Fruit fly (Drosophila melanogaster) whole organism, embryonic: ENCODE data around the gene CG4291.

Experiments used
- Ada2b ChIP-seq: fragments of 200-800 bp; sonication (Bioruptor generic); IDR thresholded peaks from 2 replicates; pipeline ENCODE4 v1.3.6; 2022; ENCODE audit warnings: missing biosample characterization, missing genetic modification characterization
- Atf3 ChIP-seq: fragments of 200-800 bp; sonication (Bioruptor generic); optimal IDR thresholded peaks from 3 replicates; lab custom pipeline; 2016; ENCODE audit warnings: missing biosample characterization, missing genetic modification characterization
- Awh ChIP-seq: fragments of 200-800 bp; sonication (Bioruptor generic); IDR thresholded peaks from 2 replicates; pipeline ENCODE4, ENCODE4 v1.3.6; 2022; ENCODE audit warnings: missing biosample characterization, missing genetic modification characterization
- Bgb ChIP-seq: fragments of 200-800 bp; sonication (Bioruptor generic); IDR thresholded peaks from 2 replicates; pipeline ENCODE4 v1.3.6; 2022; ENCODE audit warnings: missing biosample characterization, missing genetic modification characterization; ENCODE audit not compliant: partially characterized antibody
- CG10209 ChIP-seq: fragments of 200-800 bp; sonication (Bioruptor generic); optimal IDR thresholded peaks from 3 replicates; lab custom pipeline; 2017; ENCODE audit warnings: missing biosample characterization, mild to moderate bottlenecking, missing genetic modification characterization, missing genetic modification reagents
- CG10431 ChIP-seq: fragments of 200-800 bp; sonication (Bioruptor generic); optimal IDR thresholded peaks from 3 replicates; lab custom pipeline; 2018; ENCODE audit warnings: missing biosample characterization, mild to moderate bottlenecking, missing genetic modification characterization
- CG12744 ChIP-seq: fragments of 200-800 bp; sonication (Bioruptor generic); optimal IDR thresholded peaks from 2 replicates; lab custom pipeline; 2016; ENCODE audit warnings: missing biosample characterization, missing genetic modification characterization
- CG15514 ChIP-seq: fragments of 200-800 bp; sonication (Bioruptor generic); optimal IDR thresholded peaks from 3 replicates; lab custom pipeline; 2017; ENCODE audit warnings: missing biosample characterization, missing genetic modification characterization, mild to moderate bottlenecking, moderate library complexity, missing genetic modification reagents
- CG15601 ChIP-seq: fragments of 200-800 bp; sonication (Bioruptor generic); optimal IDR thresholded peaks from 3 replicates; lab custom pipeline; 2019; ENCODE audit warnings: missing biosample characterization, mild to moderate bottlenecking, missing genetic modification characterization, moderate library complexity
- CG17186 ChIP-seq: fragments of 200-800 bp; sonication (Bioruptor generic); optimal IDR thresholded peaks from 3 replicates; lab custom pipeline; 2017; ENCODE audit warnings: missing biosample characterization, missing genetic modification reagents, missing genetic modification characterization
- CG2116 ChIP-seq: fragments of 200-800 bp; sonication (Bioruptor generic); optimal IDR thresholded peaks from 3 replicates; lab custom pipeline; 2018; ENCODE audit warnings: missing biosample characterization, mild to moderate bottlenecking, missing genetic modification characterization
- CG34422 ChIP-seq: fragments of 200-800 bp; sonication (Bioruptor generic); IDR thresholded peaks from 3 replicates; pipeline ENCODE4 v1.3.6; 2022; ENCODE audit warnings: missing biosample characterization, missing genetic modification characterization
- CG4328 ChIP-seq: fragments of 200-800 bp; sonication (Bioruptor generic); optimal IDR thresholded peaks from 3 replicates; lab custom pipeline; 2017; ENCODE audit warnings: missing biosample characterization, missing genetic modification reagents, missing genetic modification characterization
- CG4424 ChIP-seq: fragments of 200-800 bp; sonication (Bioruptor generic); optimal IDR thresholded peaks from 3 replicates; lab custom pipeline; 2016; ENCODE audit warnings: missing biosample characterization, missing genetic modification characterization
- CG4617 ChIP-seq: fragments of 200-800 bp; sonication (Bioruptor generic); optimal IDR thresholded peaks from 3 replicates; lab custom pipeline; 2016; ENCODE audit warnings: missing biosample characterization, missing genetic modification characterization, borderline replicate concordance
- CG5245 ChIP-seq: fragments of 200-800 bp; sonication (Bioruptor generic); optimal IDR thresholded peaks from 3 replicates; lab custom pipeline; 2016; ENCODE audit warnings: missing biosample characterization, missing genetic modification characterization
- CG6254 ChIP-seq: fragments of 200-800 bp; sonication (Bioruptor generic); optimal IDR thresholded peaks from 3 replicates; lab custom pipeline; 2017; ENCODE audit warnings: mild to moderate bottlenecking, missing biosample characterization, missing genetic modification reagents, missing genetic modification characterization
- CG7839 ChIP-seq: fragments of 200-800 bp; sonication (Bioruptor generic); optimal IDR thresholded peaks from 3 replicates; lab custom pipeline; 2018; ENCODE audit warnings: missing biosample characterization, mild to moderate bottlenecking, missing genetic modification characterization, moderate library complexity
- CG9215 ChIP-seq: fragments of 200-800 bp; sonication (Bioruptor generic); IDR thresholded peaks from 2 replicates; pipeline ENCODE4 v1.3.6; 2022; ENCODE audit warnings: missing biosample characterization, missing genetic modification characterization
- CG9932 ChIP-seq: fragments of 200-800 bp; sonication (Bioruptor generic); IDR thresholded peaks from 2 replicates; pipeline ENCODE4 v1.3.6; 2022; ENCODE audit warnings: missing biosample characterization, missing genetic modification characterization
- Dad ChIP-seq: fragments of 200-800 bp; sonication (Bioruptor generic); optimal IDR thresholded peaks from 3 replicates; lab custom pipeline; 2016; ENCODE audit warnings: missing biosample characterization, missing genetic modification characterization
- Ets65A ChIP-seq: fragments of 200-800 bp; sonication (Bioruptor generic); peaks from one replicate; lab custom pipeline; 2016; ENCODE audit warnings: missing biosample characterization, missing genetic modification characterization
- HLHmδ ChIP-seq: fragments of 200-800 bp; sonication (Bioruptor generic); optimal IDR thresholded peaks from 2 replicates; lab custom pipeline; 2018; ENCODE audit warnings: missing biosample characterization, mild to moderate bottlenecking, missing genetic modification characterization, moderate library complexity
- Hr3 ChIP-seq: fragments of 200-800 bp; sonication (Bioruptor generic); optimal IDR thresholded peaks from 3 replicates; lab custom pipeline; 2016; ENCODE audit warnings: missing biosample characterization, missing genetic modification characterization
- MTF-1 ChIP-seq: fragments of 200-800 bp; sonication (Bioruptor generic); optimal IDR thresholded peaks from 2 replicates; lab custom pipeline; 2018; ENCODE audit warnings: missing biosample characterization, mild to moderate bottlenecking, missing genetic modification characterization, borderline replicate concordance
- Med ChIP-seq: fragments of 200-800 bp; sonication (Bioruptor generic); peaks from one replicate; lab custom pipeline; 2016; ENCODE audit warnings: missing biosample characterization, missing genetic modification characterization, mild to moderate bottlenecking, inconsistent platforms, moderate library complexity
- Mes4 ChIP-seq: fragments of 200-800 bp; sonication (Bioruptor generic); optimal IDR thresholded peaks from 2 replicates; lab custom pipeline; 2016; ENCODE audit warnings: missing biosample characterization, missing genetic modification characterization
- Rfx ChIP-seq: fragments of 200-800 bp; sonication (Bioruptor generic); IDR thresholded peaks from 2 replicates; pipeline ENCODE4 v1.3.6; 2022; ENCODE audit warnings: missing biosample characterization, missing genetic modification characterization
- Xrp1 ChIP-seq: fragments of 200-800 bp; sonication (Bioruptor generic); IDR thresholded peaks from 2 replicates; pipeline ENCODE4 v1.3.6; 2022; ENCODE audit warnings: missing biosample characterization, missing genetic modification characterization
- ac ChIP-seq: fragments of 200-800 bp; sonication (Bioruptor generic); optimal IDR thresholded peaks from 3 replicates; lab custom pipeline; 2017; ENCODE audit warnings: missing biosample characterization, mild to moderate bottlenecking, missing genetic modification characterization
- ara ChIP-seq: fragments of 200-800 bp; sonication (Bioruptor generic); IDR thresholded peaks from 2 replicates; pipeline ENCODE4 v1.3.6; 2022; ENCODE audit warnings: missing biosample characterization, missing genetic modification characterization
- bab2 ChIP-seq: fragments of 200-800 bp; sonication (Bioruptor generic); optimal IDR thresholded peaks from 2 replicates; lab custom pipeline; 2016; ENCODE audit warnings: missing biosample characterization, missing genetic modification characterization
- chm ChIP-seq: fragments of 200-800 bp; sonication (Bioruptor generic); IDR thresholded peaks from 2 replicates; pipeline ENCODE4 v1.3.6; 2022; ENCODE audit warnings: missing biosample characterization, missing genetic modification characterization
- emc ChIP-seq: fragments of 200-800 bp; sonication (Bioruptor generic); optimal IDR thresholded peaks from 2 replicates; lab custom pipeline; 2016; ENCODE audit warnings: missing biosample characterization, missing genetic modification characterization
- esg ChIP-seq: fragments of 200-800 bp; sonication (Bioruptor generic); conservative IDR thresholded peaks from 2 replicates; pipeline ENCODE4 v1.3.6; 2022; ENCODE audit warnings: missing biosample characterization, missing genetic modification characterization
- eve ChIP-seq, 2 experiments: fragments of >200 bp; optimal IDR thresholded peaks; 2 replicates each; lab custom pipeline; 2017; ENCODE audit warnings: missing biosample characterization in 2 of 2, missing genetic modification characterization in 2 of 2
- hb ChIP-seq: fragments of 200-800 bp; sonication (Bioruptor generic); IDR thresholded peaks from 3 replicates; pipeline ENCODE4 v1.3.6; 2022; ENCODE audit warnings: missing biosample characterization, missing genetic modification characterization; ENCODE audit not compliant: partially characterized antibody
- kay ChIP-seq: fragments of 200-800 bp; sonication (Bioruptor generic); optimal IDR thresholded peaks from 2 replicates; lab custom pipeline; 2016; ENCODE audit warnings: missing biosample characterization, missing genetic modification characterization
- mam ChIP-seq: fragments of 200-800 bp; sonication (Bioruptor generic); optimal IDR thresholded peaks from 3 replicates; lab custom pipeline; 2016; ENCODE audit warnings: missing biosample characterization, missing genetic modification characterization
- oc ChIP-seq: fragments of 200-800 bp; sonication (Bioruptor generic); optimal IDR thresholded peaks from 2 replicates; lab custom pipeline; 2018; ENCODE audit warnings: missing biosample characterization, mild to moderate bottlenecking, missing genetic modification characterization, moderate library complexity
- pros ChIP-seq: fragments of 200-800 bp; sonication (Bioruptor generic); optimal IDR thresholded peaks from 3 replicates; lab custom pipeline; 2019; ENCODE audit warnings: missing biosample characterization, mild to moderate bottlenecking, missing genetic modification characterization, moderate library complexity
- psq ChIP-seq: fragments of 200-800 bp; sonication (Bioruptor generic); optimal IDR thresholded peaks from 2 replicates; lab custom pipeline; 2017; ENCODE audit warnings: missing biosample characterization, missing genetic modification characterization
- ranshi ChIP-seq: fragments of 200-800 bp; sonication (Bioruptor generic); IDR thresholded peaks from 2 replicates; pipeline ENCODE4 v1.3.6; 2022; ENCODE audit warnings: missing biosample characterization, missing genetic modification characterization
- ro ChIP-seq: fragments of 200-800 bp; sonication (Bioruptor generic); IDR thresholded peaks from 2 replicates; pipeline ENCODE4 v1.3.6; 2022; ENCODE audit warnings: missing biosample characterization, missing genetic modification characterization
- salm ChIP-seq: fragments of 200-800 bp; sonication (Bioruptor generic); optimal IDR thresholded peaks from 2 replicates; lab custom pipeline; 2018; ENCODE audit warnings: missing biosample characterization, mild to moderate bottlenecking, missing genetic modification characterization
- scrt ChIP-seq: fragments of 200-800 bp; sonication (Bioruptor generic); optimal IDR thresholded peaks from 2 replicates; lab custom pipeline; 2018; ENCODE audit warnings: missing biosample characterization, mild to moderate bottlenecking, missing genetic modification characterization, moderate library complexity
- sna ChIP-seq: fragments of 200-800 bp; sonication (Bioruptor generic); IDR thresholded peaks from 2 replicates; pipeline ENCODE4 v1.3.6; 2022; ENCODE audit warnings: missing biosample characterization, missing genetic modification characterization; ENCODE audit not compliant: partially characterized antibody
- ssp ChIP-seq: fragments of 200-800 bp; sonication (Bioruptor generic); IDR thresholded peaks from 2 replicates; pipeline ENCODE4 v1.3.6; 2022; ENCODE audit warnings: missing biosample characterization, missing genetic modification characterization
- trh ChIP-seq: fragments of 200-800 bp; sonication (Bioruptor generic); optimal IDR thresholded peaks from 2 replicates; lab custom pipeline; 2016; ENCODE audit warnings: missing biosample characterization, missing genetic modification characterization
- twi ChIP-seq: fragments of 200-800 bp; optimal IDR thresholded peaks from 2 replicates; lab custom pipeline; 2019; ENCODE audit warnings: missing biosample characterization, mild to moderate bottlenecking, missing genetic modification characterization, moderate library complexity
- vvl ChIP-seq: fragments of 200-800 bp; sonication (Bioruptor generic); IDR thresholded peaks from 2 replicates; pipeline ENCODE4 v1.3.6; 2022; ENCODE audit warnings: missing biosample characterization, missing genetic modification characterization

The CG4291 gene

dm6 chr2L:852647-853111, at the start of gene CG4291, which contains the start of gene kraken (continued):
- peak; percentile 92 for TF ChIP-seq Ets65A (GFP tag; lab: Kevin White, UChicago)
- TF ChIP-seq Dad (GFP tag; lab: Kevin White, UChicago): peak; percentile 58
- TF ChIP-seq twi (tag; lab: Kevin White, UChicago): peak; percentile 34
- TF ChIP-seq CG2116 (GFP tag; lab: Kevin White, UChicago): peak; percentile 61
- peak; percentile 68 for TF ChIP-seq Bgb (GFP tag; lab: Robert Waterston, UW)
- peak; percentile 95 for TF ChIP-seq Med (GFP tag; lab: Kevin White, UChicago)
- peak; percentile 52 for TF ChIP-seq CG4424 (GFP tag; lab: Kevin White, UChicago)
- TF ChIP-seq scrt (GFP tag; lab: Kevin White, UChicago): no peak
- TF ChIP-seq ssp (GFP tag; lab: Robert Waterston, UW): peak; percentile 31; the same call in 1 of the 2 replicates
- peak; percentile 56 for TF ChIP-seq Xrp1 (GFP tag; lab: Robert Waterston, UW)
- peak; percentile 20 for TF ChIP-seq Hr3
- peak; percentile 89 for TF ChIP-seq Rfx (GFP tag; lab: Robert Waterston, UW)
- TF ChIP-seq MTF-1 (GFP tag; lab: Kevin White, UChicago): peak; percentile 64
- peak; percentile 31 for TF ChIP-seq CG4328 (GFP tag; lab: Kevin White, UChicago)
- peak; percentile 59 for TF ChIP-seq mam (GFP tag; lab: Kevin White, UChicago)
- 0 out of 2 replicates have a peak, but pooled peaks have one; percentile 24 for TF ChIP-seq Ada2b (GFP tag; lab: Robert Waterston, UW)
- TF ChIP-seq HLHmδ (GFP tag; lab: Kevin White, UChicago): peak; percentile 55
- TF ChIP-seq CG17186 (GFP tag; lab: Kevin White, UChicago): peak; percentile 62
- TF ChIP-seq sna (GFP tag; lab: Robert Waterston, UW): peak; percentile 67
- no peak for TF ChIP-seq CG6254
- TF ChIP-seq eve (GFP tag; optimal IDR thresholded peaks at IDR 0.05; lab: Kevin White, UChicago): no peak
- TF ChIP-seq CG34422: peak; percentile 80; the same call in 2 of the 3 replicates
- peak; percentile 22 for TF ChIP-seq salm (tag; lab: Kevin White, UChicago)
- no peak for TF ChIP-seq oc (tag; lab: Kevin White, UChicago)
- peak; percentile 33; the same call in 1 of the 2 replicates for TF ChIP-seq ranshi (GFP tag; lab: Robert Waterston, UW)
- peak; percentile 86 for TF ChIP-seq CG9932 (GFP tag; lab: Robert Waterston, UW)
- TF ChIP-seq esg (GFP tag; lab: Robert Waterston, UW): no peak
- TF ChIP-seq kay (GFP tag; lab: Kevin White, UChicago): peak; percentile 16
- TF ChIP-seq hb: no peak
- TF ChIP-seq CG5245: no peak
- TF ChIP-seq Awh: 0 out of 2 replicates have a peak, but pooled peaks have one; percentile 17
- peak; percentile 63; the same call in 1 of the 2 replicates for TF ChIP-seq ara (GFP tag; lab: Robert Waterston, UW)
- peak; percentile 80 for TF ChIP-seq vvl (GFP tag; lab: Robert Waterston, UW)
- peak; percentile 40 for TF ChIP-seq CG7839 (tag; lab: Kevin White, UChicago)
- peak; percentile 94 for TF ChIP-seq CG4617 (GFP tag; lab: Kevin White, UChicago)
- peak; percentile 37; the same call in 1 of the 2 replicates for TF ChIP-seq CG9215 (GFP tag; lab: Robert Waterston, UW)
- no peak for TF ChIP-seq pros (GFP tag; lab: Kevin White, UChicago)
- peak; percentile 30 for TF ChIP-seq CG10209 (GFP tag; lab: Kevin White, UChicago)
- peak; percentile 43 for TF ChIP-seq CG12744
- TF ChIP-seq psq: no peak
- TF ChIP-seq emc: peak; percentile 26
- no peak for TF ChIP-seq CG10431
- TF ChIP-seq trh: no peak
- no peak for TF ChIP-seq ro
- peak; percentile 9 for TF ChIP-seq Atf3 (GFP tag; lab: Kevin White, UChicago)
- peak; percentile 67 for TF ChIP-seq chm (GFP tag; lab: Robert Waterston, UW)
- peak; percentile 39 for TF ChIP-seq bab2 (GFP tag; lab: Kevin White, UChicago)
- no peak for TF ChIP-seq ac (GFP tag; lab: Kevin White, UChicago)
- peak; percentile 88 for TF ChIP-seq CG15514 (GFP tag; lab: Kevin White, UChicago)
- no peak for TF ChIP-seq Mes4 (GFP tag; lab: Kevin White, UChicago)
- TF ChIP-seq CG15601 (tag; lab: Kevin White, UChicago): peak; percentile 93
